Fruit fly (Drosophila melanogaster) whole organism, prepupa: ENCODE results near the gene Sema5c.

ENCODE experiments used
- Blimp-1 ChIP-seq: fragments of 200-800 bp; sonication (Bioruptor generic); optimal IDR thresholded peaks from 3 replicates; lab custom pipeline; 2017; ENCODE audit warnings: missing biosample characterization, missing genetic modification characterization, mild to moderate bottlenecking, moderate library complexity, missing genetic modification reagents
- CG10631 ChIP-seq: fragments of 200-800 bp; sonication (Bioruptor generic); optimal IDR thresholded peaks from 2 replicates; lab custom pipeline; 2016; ENCODE audit warnings: missing biosample characterization, missing genetic modification characterization
- CG10669 ChIP-seq: fragments of 200-800 bp; sonication (Bioruptor generic); optimal IDR thresholded peaks from 3 replicates; lab custom pipeline; 2018; ENCODE audit warnings: missing biosample characterization, mild to moderate bottlenecking, missing genetic modification characterization, moderate library complexity
- CG11294 ChIP-seq: fragments of 200-800 bp; sonication (Bioruptor generic); IDR thresholded peaks from 2 replicates; pipeline ENCODE4 v1.3.6; 2022; ENCODE audit warnings: missing biosample characterization, missing genetic modification characterization
- CG11762 ChIP-seq: fragments of 200-800 bp; sonication (Bioruptor generic); optimal IDR thresholded peaks from 3 replicates; lab custom pipeline; 2016; ENCODE audit warnings: missing biosample characterization, missing genetic modification characterization; ENCODE audit not compliant: insufficient read depth
- CG15336 ChIP-seq: fragments of 200-800 bp; sonication (Bioruptor generic); IDR thresholded peaks from 2 replicates; pipeline ENCODE4 v1.3.6; 2022; ENCODE audit warnings: missing biosample characterization, missing genetic modification characterization
- CG1621 ChIP-seq: fragments of 200-800 bp; sonication (Bioruptor generic); optimal IDR thresholded peaks from 3 replicates; lab custom pipeline; 2018; ENCODE audit warnings: missing biosample characterization, mild to moderate bottlenecking, missing genetic modification characterization
- CG16779 ChIP-seq: fragments of 200-800 bp; sonication (Bioruptor generic); optimal IDR thresholded peaks from 3 replicates; lab custom pipeline; 2017; ENCODE audit warnings: missing biosample characterization, mild to moderate bottlenecking, missing genetic modification characterization
- CG32006 ChIP-seq: fragments of 200-800 bp; sonication (Bioruptor generic); optimal IDR thresholded peaks from 3 replicates; lab custom pipeline; 2017; ENCODE audit warnings: missing biosample characterization, mild to moderate bottlenecking, missing genetic modification characterization
- CG4318 ChIP-seq: fragments of 200-800 bp; sonication (Bioruptor generic); optimal IDR thresholded peaks from 3 replicates; lab custom pipeline; 2017; ENCODE audit warnings: missing biosample characterization, mild to moderate bottlenecking, missing genetic modification characterization
- CG6163 ChIP-seq: fragments of 200-800 bp; sonication (Bioruptor generic); IDR thresholded peaks from 3 replicates; pipeline ENCODE4 v1.3.6; 2022; ENCODE audit warnings: missing biosample characterization, missing genetic modification characterization
- CG6276 ChIP-seq: fragments of 200-800 bp; sonication (Bioruptor generic); optimal IDR thresholded peaks from 2 replicates; lab custom pipeline; 2017; ENCODE audit warnings: missing biosample characterization, mild to moderate bottlenecking, missing genetic modification characterization
- CG6792 ChIP-seq: fragments of 200-800 bp; sonication (Bioruptor generic); optimal IDR thresholded peaks from 3 replicates; lab custom pipeline; 2016; ENCODE audit warnings: missing biosample characterization, missing genetic modification characterization
- CG6808 ChIP-seq: fragments of 200-800 bp; sonication (Bioruptor generic); optimal IDR thresholded peaks from 3 replicates; lab custom pipeline; 2017; ENCODE audit warnings: missing biosample characterization, missing genetic modification characterization, mild to moderate bottlenecking, moderate library complexity, missing genetic modification reagents
- CG7368 ChIP-seq: fragments of 200-800 bp; sonication (Bioruptor generic); optimal IDR thresholded peaks from 3 replicates; lab custom pipeline; 2016; ENCODE audit warnings: missing biosample characterization, missing genetic modification characterization
- CG8119 ChIP-seq: fragments of 200-800 bp; sonication (Bioruptor generic); IDR thresholded peaks from 3 replicates; pipeline ENCODE4 v1.3.6; 2022; ENCODE audit warnings: missing biosample characterization, missing genetic modification characterization
- CG9139 ChIP-seq: fragments of 200-800 bp; sonication (Bioruptor generic); optimal IDR thresholded peaks from 3 replicates; lab custom pipeline; 2017; ENCODE audit warnings: missing biosample characterization, mild to moderate bottlenecking, missing genetic modification characterization
- Eip75B ChIP-seq: fragments of 200-800 bp; sonication (Bioruptor generic); optimal IDR thresholded peaks from 3 replicates; lab custom pipeline; 2016; ENCODE audit warnings: missing biosample characterization, missing genetic modification characterization
- Eip78C ChIP-seq: fragments of 200-800 bp; sonication (Bioruptor generic); peaks from one replicate; lab custom pipeline; 2016; ENCODE audit warnings: missing biosample characterization, missing genetic modification characterization
- Eip93F ChIP-seq: fragments of 200-800 bp; sonication (Bioruptor generic); optimal IDR thresholded peaks from 2 replicates; lab custom pipeline; 2016; ENCODE audit warnings: missing biosample characterization, mild to moderate bottlenecking, missing genetic modification characterization
- Ets21C ChIP-seq: fragments of 200-800 bp; sonication (Bioruptor generic); optimal IDR thresholded peaks from 3 replicates; lab custom pipeline; 2016; ENCODE audit warnings: missing biosample characterization, missing genetic modification characterization
- Ets96B ChIP-seq: fragments of 200-800 bp; optimal IDR thresholded peaks from 2 replicates; lab custom pipeline; 2019; ENCODE audit warnings: missing biosample characterization, mild to moderate bottlenecking, missing genetic modification characterization, moderate library complexity
- Gug ChIP-seq: fragments of 200-800 bp; sonication (Bioruptor generic); IDR thresholded peaks from 2 replicates; pipeline ENCODE4 v1.3.6; 2022; ENCODE audit warnings: missing biosample characterization, missing genetic modification characterization
- Hr38 ChIP-seq: sonication (Bioruptor generic); optimal IDR thresholded peaks from 2 replicates; lab custom pipeline; 2016; ENCODE audit warnings: missing biosample characterization, missing genetic modification characterization
- Hr39 ChIP-seq: fragments of 200-800 bp; sonication (Bioruptor generic); optimal IDR thresholded peaks from 2 replicates; lab custom pipeline; 2016; ENCODE audit warnings: missing biosample characterization, missing genetic modification characterization
- Hr4 ChIP-seq: fragments of 200-800 bp; sonication (Bioruptor generic); optimal IDR thresholded peaks from 3 replicates; lab custom pipeline; 2016; ENCODE audit warnings: missing biosample characterization, missing genetic modification characterization
- Met ChIP-seq: fragments of 200-800 bp; sonication (Bioruptor generic); optimal IDR thresholded peaks from 3 replicates; lab custom pipeline; 2016; ENCODE audit warnings: missing biosample characterization, missing genetic modification characterization
- Smox ChIP-seq: fragments of 200-800 bp; sonication (Bioruptor generic); optimal IDR thresholded peaks from 3 replicates; lab custom pipeline; 2016; ENCODE audit warnings: missing biosample characterization, missing genetic modification characterization
- Sox14 ChIP-seq: fragments of 200-800 bp; sonication (Bioruptor generic); optimal IDR thresholded peaks from 3 replicates; lab custom pipeline; 2016; ENCODE audit warnings: missing biosample characterization, missing genetic modification characterization
- achi ChIP-seq: fragments of 200-800 bp; sonication (Bioruptor generic); optimal IDR thresholded peaks from 3 replicates; lab custom pipeline; 2016; ENCODE audit warnings: missing biosample characterization, missing genetic modification characterization
- cyc ChIP-seq: fragments of 200-800 bp; sonication (Bioruptor generic); optimal IDR thresholded peaks from 3 replicates; lab custom pipeline; 2016; ENCODE audit warnings: missing biosample characterization, missing genetic modification characterization
- eg ChIP-seq: fragments of 200-800 bp; sonication (Bioruptor generic); IDR thresholded peaks from 3 replicates; pipeline ENCODE4 v1.3.6; 2022; ENCODE audit warnings: missing biosample characterization, missing genetic modification characterization
- fd59A ChIP-seq: fragments of 200-800 bp; sonication (Bioruptor generic); optimal IDR thresholded peaks from 2 replicates; lab custom pipeline; 2017; ENCODE audit warnings: missing biosample characterization, mild to moderate bottlenecking, missing genetic modification characterization, missing genetic modification reagents
- fd85E ChIP-seq: fragments of 200-800 bp; sonication (Bioruptor generic); optimal IDR thresholded peaks from 3 replicates; lab custom pipeline; 2016; ENCODE audit warnings: missing biosample characterization, missing genetic modification characterization
- fkh ChIP-seq: fragments of 200-800 bp; sonication (Bioruptor generic); optimal IDR thresholded peaks from 3 replicates; lab custom pipeline; 2017; ENCODE audit warnings: missing biosample characterization, mild to moderate bottlenecking, missing genetic modification characterization, moderate library complexity
- lz ChIP-seq: fragments of 200-800 bp; sonication (Bioruptor generic); optimal IDR thresholded peaks from 3 replicates; lab custom pipeline; 2016; ENCODE audit warnings: missing biosample characterization, missing genetic modification characterization
- pdm3 ChIP-seq: fragments of 200-800 bp; sonication (Bioruptor generic); optimal IDR thresholded peaks from 3 replicates; lab custom pipeline; 2016; ENCODE audit warnings: missing biosample characterization, missing genetic modification characterization
- salr ChIP-seq, 2 experiments: fragments of 200-800 bp; sonication (Bioruptor generic); optimal IDR thresholded peaks; 3 replicates each; lab custom pipeline; 2016 to 2018; ENCODE audit warnings: missing biosample characterization in 2 of 2, missing genetic modification characterization in 2 of 2, mild to moderate bottlenecking in 1 of 2
- spab ChIP-seq: fragments of 200-800 bp; sonication (Bioruptor generic); optimal IDR thresholded peaks from 2 replicates; lab custom pipeline; 2017; ENCODE audit warnings: missing biosample characterization, mild to moderate bottlenecking, missing genetic modification characterization, missing genetic modification reagents
- ss ChIP-seq, 2 experiments: fragments of 200-800 bp; sonication (Bioruptor generic); optimal IDR thresholded peaks; 2 replicates in 1 of 2; 3 replicates in 1 of 2; lab custom pipeline; 2017 to 2018; ENCODE audit warnings: mild to moderate bottlenecking in 2 of 2, missing biosample characterization in 2 of 2, missing genetic modification characterization in 2 of 2, moderate library complexity in 1 of 2
- svp ChIP-seq: fragments of 200-800 bp; sonication (Bioruptor generic); peaks from one replicate; lab custom pipeline; 2016; ENCODE audit warnings: missing biosample characterization, missing genetic modification characterization
- vri ChIP-seq: fragments of 200-800 bp; sonication (Bioruptor generic); optimal IDR thresholded peaks from 3 replicates; lab custom pipeline; 2016; ENCODE audit warnings: missing biosample characterization, mild to moderate bottlenecking, missing genetic modification characterization

The Sema5c gene

dm6 chr3L:12124975-12125374, 43.3 kb upstream of the Sema5c start, which contains the start of gene yps (continued):
- peak; percentile 89 for TF ChIP-seq Eip75B (GFP tag; lab: Kevin White, UChicago)
- TF ChIP-seq CG4318 (GFP tag; lab: Kevin White, UChicago): no peak
- TF ChIP-seq CG6163 (GFP tag; lab: Robert Waterston, UW): peak; percentile 93
- peak; percentile 91 for TF ChIP-seq Met (GFP tag; lab: Kevin White, UChicago)
- TF ChIP-seq spab (GFP tag; lab: Kevin White, UChicago): no peak
- TF ChIP-seq vri: peak; percentile 91
- peak; percentile 99 for TF ChIP-seq achi (GFP tag; lab: Kevin White, UChicago)
- TF ChIP-seq Eip93F (GFP tag; lab: Kevin White, UChicago): peak; percentile 0
- TF ChIP-seq CG1621 (tag; lab: Kevin White, UChicago): peak; percentile 89
- peak; percentile 77 for TF ChIP-seq Blimp-1 (GFP tag; lab: Kevin White, UChicago)
- peak; percentile 89 for TF ChIP-seq eg (GFP tag; lab: Robert Waterston, UW)
- peak; percentile 74 for TF ChIP-seq CG6808 (GFP tag; lab: Kevin White, UChicago)
- TF ChIP-seq CG10669: peak; percentile 81
- TF ChIP-seq Eip78C: peak; percentile 95
- TF ChIP-seq CG15336 (GFP tag; lab: Robert Waterston, UW): peak; percentile 46
- peak; percentile 85 for TF ChIP-seq CG6792 (GFP tag; lab: Kevin White, UChicago)
- peak; percentile 26; the same call in 1 of the 3 replicates for TF ChIP-seq CG8119
- TF ChIP-seq CG7368 (GFP tag; lab: Kevin White, UChicago): peak; percentile 90
- TF ChIP-seq cyc (GFP tag; lab: Kevin White, UChicago): peak; percentile 88
- TF ChIP-seq lz (GFP tag; lab: Kevin White, UChicago): peak; percentile 90
- TF ChIP-seq Ets96B (tag; lab: Kevin White, UChicago): peak; percentile 50
- peak; percentile 55; the same call in 1 of the 2 replicates for TF ChIP-seq CG11294 (GFP tag; lab: Robert Waterston, UW)
- TF ChIP-seq Sox14: peak; percentile 67
- TF ChIP-seq CG11762 (GFP tag; lab: Kevin White, UChicago): peak; percentile 49
- TF ChIP-seq ss (GFP tag; optimal IDR thresholded peaks at IDR 0.05; lab: Kevin White, UChicago): peak; percentile 75 to 91
- peak; percentile 86 for TF ChIP-seq fkh (GFP tag; lab: Kevin White, UChicago)
- peak; percentile 85 for TF ChIP-seq CG9139 (GFP tag; lab: Kevin White, UChicago)
- TF ChIP-seq CG32006 (GFP tag; lab: Kevin White, UChicago): no peak
- peak; percentile 87 for TF ChIP-seq svp (GFP tag; lab: Kevin White, UChicago)
- peak; percentile 74 for TF ChIP-seq Hr39
- no peak for TF ChIP-seq CG6276
- peak; percentile 61 for TF ChIP-seq Ets21C (GFP tag; lab: Kevin White, UChicago)
- peak; percentile 54 for TF ChIP-seq CG10631 (GFP tag; lab: Kevin White, UChicago)
- TF ChIP-seq pdm3 (GFP tag; lab: Kevin White, UChicago): peak; percentile 86
- TF ChIP-seq fd85E (GFP tag; lab: Kevin White, UChicago): peak; percentile 89
- TF ChIP-seq Gug (GFP tag; lab: Robert Waterston, UW): no peak
- TF ChIP-seq salr (GFP tag; optimal IDR thresholded peaks at IDR 0.05; lab: Kevin White, UChicago): peak in 1 of 2 experiments; percentile 90
- peak; percentile 52 for TF ChIP-seq Hr4 (GFP tag; lab: Kevin White, UChicago)
- no peak for TF ChIP-seq Hr38
- peak; percentile 79 for TF ChIP-seq CG16779 (tag; lab: Kevin White, UChicago)
- TF ChIP-seq Smox (GFP tag; lab: Kevin White, UChicago): peak; percentile 85
- no peak for TF ChIP-seq fd59A (GFP tag; lab: Kevin White, UChicago)
